Worm (Caenorhabditis elegans): ENCODE results near the gene vab-9.

The vab-9 gene

ce11 chrII:8637615-8638014, at the start of gene vab-9:
Gene vab-9, minus strand, starts transcription at chrII:8637715.
- TF ChIP-seq efl-1 (optimal IDR thresholded peaks at IDR 0.05) (no peak), efl-1 (GFP tag; optimal IDR thresholded peaks at IDR 0.05 in 1 of 2) (peak in 1 of 2 experiments; percentile 39), lin-14 (GFP tag; optimal IDR thresholded peaks at IDR 0.05) (no peak)

ce11 chrII:8685623-8686022, 48.1 kb upstream of the vab-9 start, which contains the start of gene C34C6.9:
Gene C34C6.9, plus strand, starts transcription at chrII:8685923.
- TF ChIP-seq nhr-71 (tag; optimal IDR thresholded peaks at IDR 0.05) (no peak), unc-98 (GFP tag; IDR thresholded peaks at IDR 0.05) (no peak), elt-3 (tag; optimal IDR thresholded peaks at IDR 0.05) (no peak), nhr-76 (tag; optimal IDR thresholded peaks at IDR 0.05) (no peak), rnt-1 (tag; optimal IDR thresholded peaks at IDR 0.05) (no peak), snu-23 (GFP tag; optimal IDR thresholded peaks at IDR 0.05) (no peak), hlh-17 (GFP tag; optimal IDR thresholded peaks at IDR 0.05; ENCODE audit: borderline replicate concordance) (no peak), ceh-90 (tag; optimal IDR thresholded peaks at IDR 0.05) (no peak), nhr-28 (tag; optimal IDR thresholded peaks at IDR 0.05) (no peak)

ce11 chrII:8684824-8685223, 47.3 kb upstream of the vab-9 start, which contains the start of gene hgap-2:
Gene hgap-2, minus strand, starts transcription at chrII:8684924.
- TF ChIP-seq dsc-1 (tag; optimal IDR thresholded peaks at IDR 0.05), result no peak
- no peak for TF ChIP-seq unc-62 (GFP tag; optimal IDR thresholded peaks at IDR 0.05)
- TF ChIP-seq xbp-1 (tag; optimal IDR thresholded peaks at IDR 0.05), result no peak
- no peak for TF ChIP-seq pqm-1 (tag; optimal IDR thresholded peaks at IDR 0.05)
- no peak for TF ChIP-seq mdl-1 (tag; optimal IDR thresholded peaks at IDR 0.05)
- TF ChIP-seq nhr-85 (tag), result no peak
- no peak for TF ChIP-seq swsn-7 (tag; optimal IDR thresholded peaks at IDR 0.05)
- TF ChIP-seq ceh-90 (tag; optimal IDR thresholded peaks at IDR 0.05), result no peak
- TF ChIP-seq nhr-11 (tag; optimal IDR thresholded peaks at IDR 0.05), result no peak
- no peak for TF ChIP-seq lin-13 (GFP tag; optimal IDR thresholded peaks at IDR 0.05)
- no peak for TF ChIP-seq ztf-4 (tag; optimal IDR thresholded peaks at IDR 0.05)
- TF ChIP-seq lsy-2 (tag; optimal IDR thresholded peaks at IDR 0.05), result no peak
- TF ChIP-seq nhr-90 (tag; optimal IDR thresholded peaks at IDR 0.05; ENCODE audit: poor library complexity), result no peak
- no peak for TF ChIP-seq nhr-77 (tag; optimal IDR thresholded peaks at IDR 0.05)
- TF ChIP-seq C04F5.9 (tag; optimal IDR thresholded peaks at IDR 0.05), result no peak
- TF ChIP-seq nhr-19 (GFP tag; conservative IDR thresholded peaks at IDR 0.05), result no peak
- TF ChIP-seq unc-98 (GFP tag; IDR thresholded peaks at IDR 0.05), result no peak
- no peak for TF ChIP-seq zip-4 (GFP tag; optimal IDR thresholded peaks at IDR 0.05)
- no peak for TF ChIP-seq dpl-1 (GFP tag; optimal IDR thresholded peaks at IDR 0.05)
- TF ChIP-seq egl-13 (tag; optimal IDR thresholded peaks at IDR 0.05), result no peak

- peak; percentile 69 for TF ChIP-seq snu-23 (GFP tag; optimal IDR thresholded peaks at IDR 0.05)
- no peak for TF ChIP-seq zag-1 (tag; optimal IDR thresholded peaks at IDR 0.05)
- peak; percentile 21 for TF ChIP-seq egl-13 (tag; optimal IDR thresholded peaks at IDR 0.05)
- TF ChIP-seq sup-37 (GFP tag; optimal IDR thresholded peaks at IDR 0.05), result no peak
- peak; percentile 41 to 66 for TF ChIP-seq efl-1 (optimal IDR thresholded peaks at IDR 0.05)
- peak; percentile 59 to 77 for TF ChIP-seq efl-1 (GFP tag; optimal IDR thresholded peaks at IDR 0.05 in 1 of 2)
- peak; percentile 1 to 52 for TF ChIP-seq lin-35 (GFP tag; optimal IDR thresholded peaks at IDR 0.05)
- peak in 1 of 2 experiments; percentile 24 for TF ChIP-seq ztf-11 (tag; optimal IDR thresholded peaks at IDR 0.05)
- TF ChIP-seq ama-1 (optimal IDR thresholded peaks at IDR 0.05), result no peak
- TF ChIP-seq dpl-1 (GFP tag; optimal IDR thresholded peaks at IDR 0.05), result peak; percentile 33 to 58 (median 50)
- TF ChIP-seq xbp-1 (tag; optimal IDR thresholded peaks at IDR 0.05), result peak; percentile 46
- no peak for TF ChIP-seq ces-1 (GFP tag; optimal IDR thresholded peaks at IDR 0.05)
- peak; percentile 76 for TF ChIP-seq mep-1 (tag; optimal IDR thresholded peaks at IDR 0.05)
- peak; percentile 69 to 79 for TF ChIP-seq lsy-2 (tag; optimal IDR thresholded peaks at IDR 0.05)
- TF ChIP-seq ceh-88 (GFP tag; IDR thresholded peaks at IDR 0.05), result peak; percentile 15; the same call in 1 of the 2 replicates
- TF ChIP-seq jun-1 (tag; optimal IDR thresholded peaks at IDR 0.05), result no peak
- peak; percentile 21; the same call in 1 of the 2 replicates for TF ChIP-seq nhr-19 (GFP tag; conservative IDR thresholded peaks at IDR 0.05)
- no peak for TF ChIP-seq blmp-1 (tag; optimal IDR thresholded peaks at IDR 0.05)
- no peak for TF ChIP-seq tbx-2 (tag; optimal IDR thresholded peaks at IDR 0.05)
- TF ChIP-seq grh-1 (GFP tag; IDR thresholded peaks at IDR 0.05), result no peak
- TF ChIP-seq alr-1 (tag; optimal IDR thresholded peaks at IDR 0.05; ENCODE audit: borderline replicate concordance), result no peak
- TF ChIP-seq ceh-90 (tag; optimal IDR thresholded peaks at IDR 0.05), result no peak
- no peak for TF ChIP-seq nhr-84 (tag; optimal IDR thresholded peaks at IDR 0.05)
- TF ChIP-seq vab-15 (tag; optimal IDR thresholded peaks at IDR 0.05), result no peak
- no peak for TF ChIP-seq nhr-77 (tag; optimal IDR thresholded peaks at IDR 0.05)
- TF ChIP-seq dsc-1 (tag; optimal IDR thresholded peaks at IDR 0.05), result peak; percentile 67
- TF ChIP-seq nhr-85 (tag), result peak; percentile 71
- TF ChIP-seq C04F5.9 (tag; optimal IDR thresholded peaks at IDR 0.05), result peak; percentile 4
- peak; percentile 18 for TF ChIP-seq lin-39 (tag; optimal IDR thresholded peaks at IDR 0.05)
- peak; percentile 56 for TF ChIP-seq nhr-20 (tag; optimal IDR thresholded peaks at IDR 0.05)
These were observed 46.4 kb upstream of the vab-9 start for ce11 chrII:8683933-8684332.
